Worm (Caenorhabditis elegans) whole organism, L4 larva: Measurements from ENCODE around the gene ssu-2.
A peak's percentile ranks its signal among the peaks of the same experiment; 100 is the strongest.

ENCODE experiments used
- R02D3.7 ChIP-seq: fragments of 150-350 bp; sonication (generic microtip); optimal IDR thresholded peaks from 3 replicates; lab custom pipeline; 2014; ENCODE audit warnings: missing biosample characterization, missing genetic modification characterization
- T26A8.4 ChIP-seq: fragments of 200-800 bp; sonication (Bioruptor generic); IDR thresholded peaks from 2 replicates; pipeline ENCODE4 v1.3.6; 2022; ENCODE audit warnings: missing genetic modification characterization, missing compliant biosample characterization
- Y48G9A.11 ChIP-seq: fragments of 200-800 bp; sonication (Bioruptor generic); IDR thresholded peaks from 2 replicates; pipeline ENCODE4 v1.3.6; 2022; ENCODE audit warnings: missing genetic modification reagents, missing genetic modification characterization, missing compliant biosample characterization
- aha-1 ChIP-seq: fragments of 150-350 bp; peaks from one replicate; lab custom pipeline; 2014; ENCODE audit warnings: missing biosample characterization, missing genetic modification characterization
- ama-1 ChIP-seq: fragments of 150-350 bp; optimal IDR thresholded peaks from 2 replicates; lab custom pipeline; 2014; ENCODE audit warnings: inconsistent platforms, mixed read lengths
- attf-4 ChIP-seq: sonication (generic microtip); optimal IDR thresholded peaks from 3 replicates; lab custom pipeline; 2017; ENCODE audit warnings: missing biosample characterization, missing genetic modification characterization
- cey-2 ChIP-seq: sonication (generic microtip); optimal IDR thresholded peaks from 3 replicates; lab custom pipeline; 2017; ENCODE audit warnings: missing genetic modification characterization, mild to moderate bottlenecking, missing compliant biosample characterization, antibody characterized with exemption, borderline replicate concordance; ENCODE audit not compliant: insufficient read depth
- daf-16 ChIP-seq, 3 experiments: sonication (generic microtip); optimal IDR thresholded peaks; 2 replicates each; lab custom pipeline; 2016 to 2017; ENCODE audit warnings: missing genetic modification characterization in 3 of 3, missing genetic modification reagents in 3 of 3, mild to moderate bottlenecking in 2 of 3, missing compliant biosample characterization in 2 of 3, missing biosample characterization in 1 of 3, moderate library complexity in 1 of 3
- daf-8 ChIP-seq: fragments of 200-800 bp; sonication (Bioruptor generic); IDR thresholded peaks from 2 replicates; pipeline ENCODE4 v1.3.6; 2022; ENCODE audit warnings: missing genetic modification characterization, missing compliant biosample characterization
- dmd-6 ChIP-seq: fragments of 200-800 bp; sonication (Bioruptor generic); IDR thresholded peaks from 2 replicates; pipeline ENCODE4 v1.3.6; 2022; ENCODE audit warnings: missing genetic modification reagents, missing genetic modification characterization, missing compliant biosample characterization
- dpl-1 ChIP-seq: fragments of 150-350 bp; optimal IDR thresholded peaks from 2 replicates; lab custom pipeline; 2014; ENCODE audit warnings: missing biosample characterization, missing genetic modification reagents, missing genetic modification characterization
- dve-1 ChIP-seq: sonication (generic microtip); optimal IDR thresholded peaks from 2 replicates; lab custom pipeline; 2017; ENCODE audit warnings: antibody characterized with exemption, mild to moderate bottlenecking, missing genetic modification characterization, missing compliant biosample characterization; ENCODE audit not compliant: insufficient read depth
- fos-1 ChIP-seq: fragments of 150-350 bp; optimal IDR thresholded peaks from 2 replicates; lab custom pipeline; 2014; ENCODE audit warnings: missing biosample characterization, missing genetic modification characterization
- hlh-11 ChIP-seq: fragments of 200-800 bp; sonication (Bioruptor generic); optimal IDR thresholded peaks from 2 replicates; lab custom pipeline; 2018; ENCODE audit warnings: mild to moderate bottlenecking, missing genetic modification characterization, missing compliant biosample characterization
- hlh-30 ChIP-seq: sonication (generic microtip); optimal IDR thresholded peaks from 2 replicates; lab custom pipeline; 2017; ENCODE audit warnings: antibody characterized with exemption, mild to moderate bottlenecking, missing genetic modification characterization, missing compliant biosample characterization; ENCODE audit not compliant: insufficient read depth
- jun-1 ChIP-seq: fragments of 150-350 bp; optimal IDR thresholded peaks from 2 replicates; lab custom pipeline; 2014; ENCODE audit warnings: missing biosample characterization, missing genetic modification reagents, missing genetic modification characterization
- lin-1 ChIP-seq: fragments of 200-800 bp; sonication (Bioruptor generic); IDR thresholded peaks from 2 replicates; pipeline ENCODE4 v1.3.6; 2022; ENCODE audit warnings: missing genetic modification reagents, missing genetic modification characterization, missing compliant biosample characterization
- lin-15B ChIP-seq: fragments of 150-350 bp; sonication (generic microtip); optimal IDR thresholded peaks from 3 replicates; lab custom pipeline; 2014; ENCODE audit warnings: missing biosample characterization, missing genetic modification characterization
- lin-38 ChIP-seq: fragments of 200-800 bp; sonication (Bioruptor generic); IDR thresholded peaks from 2 replicates; pipeline ENCODE4 v1.3.6; 2022; ENCODE audit warnings: missing genetic modification reagents, missing genetic modification characterization, missing compliant biosample characterization
- lin-39 ChIP-seq: fragments of 150-350 bp; optimal IDR thresholded peaks from 2 replicates; lab custom pipeline; 2014; ENCODE audit warnings: missing biosample characterization, missing genetic modification reagents, missing genetic modification characterization
- madf-5 ChIP-seq, 2 experiments: fragments of 200-800 bp; sonication (Bioruptor generic); IDR thresholded peaks; 2 replicates each; pipeline ENCODE4 v1.3.6; 2022; ENCODE audit warnings: missing compliant biosample characterization in 2 of 2, missing genetic modification characterization in 2 of 2
- madf-9 ChIP-seq: fragments of 200-800 bp; sonication (Bioruptor generic); conservative IDR thresholded peaks from 2 replicates; pipeline ENCODE4 v1.3.6; 2022; ENCODE audit warnings: missing genetic modification reagents, missing genetic modification characterization, missing compliant biosample characterization
- mdl-1 ChIP-seq, 2 experiments: fragments of 150-350 bp in 1 of 2; sonication (generic microtip) in 1 of 2; optimal IDR thresholded peaks; 2 replicates each; lab custom pipeline; 2014 to 2017; ENCODE audit warnings: missing biosample characterization in 2 of 2, missing genetic modification characterization in 2 of 2
- mep-1 ChIP-seq: fragments of 150-350 bp; sonication (generic microtip); optimal IDR thresholded peaks from 3 replicates; lab custom pipeline; 2014; ENCODE audit warnings: missing biosample characterization, missing genetic modification characterization
- mxl-3 ChIP-seq: fragments of 200-800 bp; sonication (Bioruptor generic); optimal IDR thresholded peaks from 2 replicates; lab custom pipeline; 2018; ENCODE audit warnings: mild to moderate bottlenecking, missing genetic modification characterization, missing compliant biosample characterization
- nhr-102 ChIP-seq: sonication (generic microtip); optimal IDR thresholded peaks from 2 replicates; lab custom pipeline; 2016; ENCODE audit warnings: mild to moderate bottlenecking, missing genetic modification characterization, moderate library complexity, missing compliant biosample characterization
- nhr-28 ChIP-seq: fragments of 150-350 bp; optimal IDR thresholded peaks from 2 replicates; lab custom pipeline; 2014; ENCODE audit warnings: missing biosample characterization, missing genetic modification characterization
- nhr-41 ChIP-seq: fragments of 200-800 bp; sonication (Bioruptor generic); IDR thresholded peaks from 2 replicates; pipeline ENCODE4 v1.3.6; 2022; ENCODE audit warnings: missing genetic modification reagents, missing genetic modification characterization, missing compliant biosample characterization
- nhr-48 ChIP-seq: sonication (generic microtip); optimal IDR thresholded peaks from 2 replicates; lab custom pipeline; 2016; ENCODE audit warnings: mild to moderate bottlenecking, missing genetic modification characterization, missing compliant biosample characterization
- nhr-6 ChIP-seq: fragments of 150-350 bp; optimal IDR thresholded peaks from 2 replicates; lab custom pipeline; 2014; ENCODE audit warnings: missing biosample characterization, missing genetic modification characterization
- nhr-76 ChIP-seq: fragments of 150-350 bp; optimal IDR thresholded peaks from 2 replicates; lab custom pipeline; 2014; ENCODE audit warnings: missing biosample characterization, missing genetic modification characterization
- nhr-77 ChIP-seq: fragments of 150-350 bp; optimal IDR thresholded peaks from 2 replicates; lab custom pipeline; 2014; ENCODE audit warnings: missing biosample characterization, missing genetic modification characterization
- pha-4 ChIP-seq, 2 experiments: fragments of 150-350 bp in 1 of 2; fragments of 200-800 bp in 1 of 2; sonication (Bioruptor generic) in 1 of 2; IDR thresholded peaks in 1 of 2; optimal IDR thresholded peaks in 1 of 2; 2 replicates each; pipeline versions ENCODE4 v1.3.6 to Lab custom; 2014 to 2022; ENCODE audit warnings: missing genetic modification characterization in 2 of 2, missing genetic modification reagents in 2 of 2, missing biosample characterization in 1 of 2, missing compliant biosample characterization in 1 of 2
- php-3 ChIP-seq: fragments of 200-800 bp; sonication (Bioruptor generic); IDR thresholded peaks from 2 replicates; pipeline ENCODE4 v1.3.6; 2022; ENCODE audit warnings: missing genetic modification reagents, missing genetic modification characterization, missing compliant biosample characterization
- pqm-1 ChIP-seq: sonication (generic microtip); optimal IDR thresholded peaks from 2 replicates; lab custom pipeline; 2017; ENCODE audit warnings: missing biosample characterization, missing genetic modification characterization
- saeg-2 ChIP-seq: fragments of 200-800 bp; sonication (Bioruptor generic); IDR thresholded peaks from 2 replicates; pipeline ENCODE4 v1.3.6; 2022; ENCODE audit warnings: missing genetic modification reagents, missing genetic modification characterization, missing compliant biosample characterization
- set-16 ChIP-seq: fragments of 200-800 bp; sonication (Bioruptor generic); IDR thresholded peaks from 2 replicates; pipeline ENCODE4 v1.3.6; 2022; ENCODE audit warnings: missing genetic modification reagents, missing genetic modification characterization, missing compliant biosample characterization
- snpc-1.2 ChIP-seq: fragments of 200-800 bp; sonication (Bioruptor generic); IDR thresholded peaks from 2 replicates; pipeline ENCODE4 v1.3.6; 2022; ENCODE audit warnings: missing genetic modification reagents, missing genetic modification characterization, missing compliant biosample characterization
- tra-1 ChIP-seq: fragments of 200-800 bp; sonication (Bioruptor generic); IDR thresholded peaks from 2 replicates; pipeline ENCODE4 v1.3.6; 2022; ENCODE audit warnings: missing genetic modification reagents, missing genetic modification characterization, missing compliant biosample characterization
- unc-62 ChIP-seq, 3 experiments: fragments of 150-350 bp in 1 of 3; sonication (generic microtip); optimal IDR thresholded peaks in 2 of 3; peaks in 1 of 3; 1 replicate in 1 of 3; 2 replicates in 2 of 3; lab custom pipeline; 2014 to 2017; ENCODE audit warnings: missing biosample characterization in 3 of 3, missing genetic modification characterization in 3 of 3, missing genetic modification reagents in 3 of 3, missing genotype in 1 of 3
- zfp-2 ChIP-seq: sonication (generic microtip); optimal IDR thresholded peaks from 2 replicates; lab custom pipeline; 2016; ENCODE audit warnings: mild to moderate bottlenecking, missing genetic modification characterization, missing compliant biosample characterization
- zip-11 ChIP-seq: fragments of 200-800 bp; sonication (Bioruptor generic); IDR thresholded peaks from 2 replicates; pipeline ENCODE4 v1.3.6; 2022; ENCODE audit warnings: missing genetic modification characterization, missing compliant biosample characterization
- ztf-11 ChIP-seq: fragments of 150-350 bp; optimal IDR thresholded peaks from 2 replicates; lab custom pipeline; 2014; ENCODE audit warnings: missing biosample characterization, missing genetic modification characterization
- ztf-7 ChIP-seq: fragments of 150-350 bp; optimal IDR thresholded peaks from 2 replicates; lab custom pipeline; 2014; ENCODE audit warnings: missing biosample characterization, missing genetic modification characterization

Gene ssu-2

DNA sequence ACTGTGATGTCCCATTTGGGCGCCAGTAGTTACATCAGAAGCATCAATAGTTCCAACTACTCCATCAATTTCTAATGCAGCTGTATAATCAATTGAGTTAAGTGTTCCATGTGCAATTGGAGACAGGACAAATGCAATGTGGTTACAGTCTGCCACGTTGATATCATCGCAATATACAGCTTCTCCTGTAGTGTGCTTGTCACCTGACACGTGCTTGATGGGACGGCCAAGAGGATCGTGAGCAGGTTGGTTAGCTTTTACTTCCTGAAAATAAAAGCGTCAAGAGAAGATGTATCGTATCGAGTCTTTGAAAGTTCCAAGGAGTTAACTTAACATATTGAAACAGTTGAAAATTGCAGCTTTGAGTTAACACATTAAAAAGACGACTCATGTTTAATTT is 47.5 kb downstream of the ssu-2 start:
- TF ChIP-seq madf-5 (GFP tag; IDR thresholded peaks at IDR 0.05; lab: Robert Waterston, UW) (no peak), dpl-1 (no peak), ztf-11 (tag; lab: Kevin White, UChicago) (no peak), fos-1 (tag; lab: Kevin White, UChicago) (no peak), snpc-1.2 (GFP tag; lab: Robert Waterston, UW) (peak; percentile 64)

DNA sequence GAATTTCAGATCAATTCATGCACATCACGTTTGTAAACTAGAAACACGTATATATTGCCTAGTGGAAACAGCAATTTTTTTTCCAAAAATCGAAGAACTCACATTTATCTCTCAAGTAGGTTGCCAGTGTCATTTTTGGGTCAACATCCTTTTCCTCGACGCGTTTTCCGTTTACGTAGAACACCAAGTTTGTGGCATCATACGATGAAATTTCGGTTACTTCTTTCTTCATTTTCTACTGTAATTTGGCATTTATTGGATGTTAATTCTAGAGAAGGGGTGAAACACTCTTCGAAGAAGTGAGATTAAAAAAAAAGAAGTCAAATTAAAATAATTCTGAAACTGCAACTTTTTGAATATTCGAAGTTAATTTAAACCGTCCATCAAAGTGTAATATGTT is 51.6 kb downstream of the ssu-2 start, which contains the start of gene xdh-1:
xdh-1 (minus strand) TSS at position 240 of the 400 bp plus-strand sequence.
- TF ChIP-seq R02D3.7 (tag; lab: Kevin White, UChicago) (no peak), cey-2 (tag; lab: Kevin White, UChicago) (no peak), ztf-7 (tag; lab: Kevin White, UChicago) (peak; percentile 84), pha-4 (GFP tag; IDR thresholded peaks at IDR 0.05; lab: Robert Waterston, UW) (no peak), pha-4 (tag; optimal IDR thresholded peaks at IDR 0.05; lab: Kevin White, UChicago) (no peak), daf-8 (GFP tag; lab: Robert Waterston, UW) (no peak), hlh-30 (tag; lab: Kevin White, UChicago) (no peak), jun-1 (tag; lab: Kevin White, UChicago) (no peak), Y48G9A.11 (GFP tag; lab: Robert Waterston, UW) (no peak), snpc-1.2 (GFP tag; lab: Robert Waterston, UW) (peak; percentile 47)

DNA sequence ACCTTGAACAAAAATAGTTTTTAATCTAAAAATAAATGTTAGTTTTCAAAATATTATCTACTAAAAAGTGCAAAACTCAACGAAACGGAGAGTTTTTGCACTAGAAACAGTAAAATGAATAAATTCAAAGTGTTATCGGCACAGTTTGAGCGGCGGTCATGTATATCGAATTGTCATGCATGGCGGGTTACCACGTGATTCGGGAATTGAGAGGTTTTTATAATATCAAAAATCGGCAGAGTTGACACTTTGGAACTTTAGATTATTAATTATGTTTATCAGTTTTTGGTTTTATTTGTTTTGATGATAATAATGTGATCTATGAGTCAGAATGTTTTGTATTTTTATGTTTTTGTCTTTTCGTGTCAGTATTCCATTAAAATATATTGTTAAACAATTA is 52.3 kb downstream of the ssu-2 start:
- peak; percentile 48; the same call in 1 of the 2 replicates for TF ChIP-seq tra-1 (GFP tag; lab: Robert Waterston, UW)
- no peak for TF ChIP-seq T26A8.4 (GFP tag; lab: Robert Waterston, UW)
- no peak for TF ChIP-seq Y48G9A.11 (GFP tag; lab: Robert Waterston, UW)
- TF ChIP-seq madf-9 (GFP tag; lab: Robert Waterston, UW), result no peak
- peak; percentile 94 for TF ChIP-seq dmd-6
- TF ChIP-seq mep-1 (tag; lab: Kevin White, UChicago), result peak; percentile 14
- peak; percentile 45 for TF ChIP-seq nhr-77 (tag; lab: Kevin White, UChicago)
- no peak for TF ChIP-seq lin-38 (GFP tag; lab: Robert Waterston, UW)
- TF ChIP-seq mxl-3, result peak; percentile 46
- TF ChIP-seq php-3 (GFP tag; lab: Robert Waterston, UW), result peak; percentile 93
- TF ChIP-seq nhr-28, result peak; percentile 50
- TF ChIP-seq nhr-76 (tag; lab: Kevin White, UChicago), result no peak
- TF ChIP-seq ztf-7 (tag; lab: Kevin White, UChicago), result peak; percentile 54
- TF ChIP-seq zip-11, result no peak
- TF ChIP-seq nhr-102 (tag; lab: Kevin White, UChicago), result peak; percentile 56
- peak; percentile 32 for TF ChIP-seq nhr-6 (tag; lab: Kevin White, UChicago)
- TF ChIP-seq hlh-30 (tag; lab: Kevin White, UChicago), result peak; percentile 86
- no peak for TF ChIP-seq lin-15B
- no peak for TF ChIP-seq ztf-11 (tag; lab: Kevin White, UChicago)
- peak in 1 of 2 experiments; percentile 58 for TF ChIP-seq daf-16 (GFP tag; optimal IDR thresholded peaks at IDR 0.05; lab: Kevin White, UChicago)
- peak; percentile 94 for TF ChIP-seq daf-16 (tag; optimal IDR thresholded peaks at IDR 0.05; lab: Kevin White, UChicago)
- TF ChIP-seq hlh-11 (tag; lab: Kevin White, UChicago), result peak; percentile 84
- TF ChIP-seq pha-4 (GFP tag; IDR thresholded peaks at IDR 0.05; lab: Robert Waterston, UW), result no peak
- TF ChIP-seq pha-4 (tag; optimal IDR thresholded peaks at IDR 0.05; lab: Kevin White, UChicago), result no peak
- peak; percentile 67 for TF ChIP-seq lin-1 (GFP tag; lab: Robert Waterston, UW)
- peak; percentile 86 for TF ChIP-seq pqm-1 (tag; lab: Kevin White, UChicago)
- no peak for TF ChIP-seq zfp-2 (tag; lab: Kevin White, UChicago)
- TF ChIP-seq dve-1 (tag; lab: Kevin White, UChicago), result peak; percentile 92
- TF ChIP-seq aha-1 (tag; lab: Kevin White, UChicago), result peak; percentile 58
- no peak for TF ChIP-seq attf-4 (tag; lab: Kevin White, UChicago)
- TF ChIP-seq unc-62 (GFP tag; optimal IDR thresholded peaks at IDR 0.05 in 1 of 2; lab: Kevin White, UChicago), result peak in 1 of 2 experiments; percentile 63
- TF ChIP-seq unc-62 (tag; optimal IDR thresholded peaks at IDR 0.05; lab: Kevin White, UChicago), result no peak
- no peak for TF ChIP-seq ama-1 (lab: Kevin White, UChicago)
- peak in 1 of 2 experiments; percentile 58 for TF ChIP-seq mdl-1 (tag; optimal IDR thresholded peaks at IDR 0.05; lab: Kevin White, UChicago)
- no peak for TF ChIP-seq lin-39 (tag; lab: Kevin White, UChicago)
- TF ChIP-seq set-16, result no peak
- no peak for TF ChIP-seq saeg-2 (GFP tag; lab: Robert Waterston, UW)
- TF ChIP-seq nhr-48, result peak; percentile 57
- no peak for TF ChIP-seq nhr-41 (GFP tag; lab: Robert Waterston, UW)
- no peak for TF ChIP-seq madf-5 (GFP tag; IDR thresholded peaks at IDR 0.05; lab: Robert Waterston, UW)
